Fruit fly (Drosophila melanogaster) whole organism, embryonic: ENCODE data around the gene apolpp.

Experiments used
- Atf-2 ChIP-seq: fragments of 200-800 bp; sonication (Bioruptor generic); optimal IDR thresholded peaks from 2 replicates; lab custom pipeline; 2016; ENCODE audit warnings: missing biosample characterization, missing genetic modification characterization
- Bgb ChIP-seq: fragments of 200-800 bp; sonication (Bioruptor generic); IDR thresholded peaks from 2 replicates; pipeline ENCODE4 v1.3.6; 2022; ENCODE audit warnings: missing biosample characterization, missing genetic modification characterization; ENCODE audit not compliant: partially characterized antibody
- CG10543 ChIP-seq: fragments of 200-800 bp; sonication (Bioruptor generic); optimal IDR thresholded peaks from 3 replicates; lab custom pipeline; 2017; ENCODE audit warnings: missing biosample characterization, mild to moderate bottlenecking, missing genetic modification characterization, moderate library complexity
- CG11504 ChIP-seq: fragments of 200-800 bp; sonication (Bioruptor generic); optimal IDR thresholded peaks from 3 replicates; lab custom pipeline; 2019; ENCODE audit warnings: missing biosample characterization, mild to moderate bottlenecking, missing genetic modification characterization, moderate library complexity
- CG11696 ChIP-seq: fragments of 200-800 bp; sonication (Bioruptor generic); IDR thresholded peaks from 2 replicates; pipeline ENCODE4 v1.3.6; 2022; ENCODE audit warnings: missing biosample characterization, missing genetic modification characterization
- CG12299 ChIP-seq: fragments of 200-800 bp; sonication (Bioruptor generic); optimal IDR thresholded peaks from 2 replicates; lab custom pipeline; 2018; ENCODE audit warnings: missing biosample characterization, mild to moderate bottlenecking, missing genetic modification characterization
- CG13775 ChIP-seq: fragments of 200-800 bp; sonication (Bioruptor generic); optimal IDR thresholded peaks from 3 replicates; lab custom pipeline; 2017; ENCODE audit warnings: missing biosample characterization, mild to moderate bottlenecking, missing genetic modification characterization
- CG14050 ChIP-seq: fragments of 200-800 bp; sonication (Bioruptor generic); IDR thresholded peaks from 3 replicates; pipeline ENCODE4 v1.3.6; 2022; ENCODE audit warnings: missing biosample characterization, missing genetic modification characterization
- CG14965 ChIP-seq: fragments of 200-800 bp; sonication (Bioruptor generic); optimal IDR thresholded peaks from 2 replicates; lab custom pipeline; 2016; ENCODE audit warnings: missing biosample characterization, missing genetic modification characterization, borderline replicate concordance
- CG1603 ChIP-seq: fragments of 200-800 bp; sonication (Bioruptor generic); optimal IDR thresholded peaks from 2 replicates; lab custom pipeline; 2019; ENCODE audit warnings: missing biosample characterization, mild to moderate bottlenecking, missing genetic modification characterization, moderate library complexity
- CG17328 ChIP-seq: fragments of 200-800 bp; sonication (Bioruptor generic); IDR thresholded peaks from 2 replicates; pipeline ENCODE4 v1.3.6; 2022; ENCODE audit warnings: missing biosample characterization, missing genetic modification characterization
- CG17385 ChIP-seq: fragments of 200-800 bp; sonication (Bioruptor generic); optimal IDR thresholded peaks from 3 replicates; lab custom pipeline; 2018; ENCODE audit warnings: missing biosample characterization, mild to moderate bottlenecking, missing genetic modification characterization
- CG17568 ChIP-seq: fragments of 200-800 bp; sonication (Bioruptor generic); optimal IDR thresholded peaks from 2 replicates; lab custom pipeline; 2018; ENCODE audit warnings: missing biosample characterization, mild to moderate bottlenecking, missing genetic modification characterization, moderate library complexity
- CG17829 ChIP-seq: fragments of 200-800 bp; optimal IDR thresholded peaks from 2 replicates; lab custom pipeline; 2019; ENCODE audit warnings: missing biosample characterization, mild to moderate bottlenecking, missing genetic modification characterization, moderate library complexity
- CG1832 ChIP-seq: fragments of 200-800 bp; sonication (Bioruptor generic); optimal IDR thresholded peaks from 2 replicates; lab custom pipeline; 2017; ENCODE audit warnings: missing biosample characterization, mild to moderate bottlenecking, missing genetic modification characterization, inconsistent platforms
- CG18476 ChIP-seq: fragments of 200-800 bp; sonication (Bioruptor generic); optimal IDR thresholded peaks from 2 replicates; lab custom pipeline; 2016; ENCODE audit warnings: missing biosample characterization, mild to moderate bottlenecking, missing genetic modification characterization
- CG30020 ChIP-seq: fragments of 200-800 bp; optimal IDR thresholded peaks from 2 replicates; lab custom pipeline; 2019; ENCODE audit warnings: missing biosample characterization, mild to moderate bottlenecking, missing genetic modification characterization, moderate library complexity
- CG34422 ChIP-seq: fragments of 200-800 bp; sonication (Bioruptor generic); IDR thresholded peaks from 3 replicates; pipeline ENCODE4 v1.3.6; 2022; ENCODE audit warnings: missing biosample characterization, missing genetic modification characterization
- CG5953 ChIP-seq: fragments of 200-800 bp; sonication (Bioruptor generic); IDR thresholded peaks from 2 replicates; pipeline ENCODE4 v1.3.6; 2022; ENCODE audit warnings: missing biosample characterization, missing genetic modification characterization
- CG7839 ChIP-seq: fragments of 200-800 bp; sonication (Bioruptor generic); optimal IDR thresholded peaks from 3 replicates; lab custom pipeline; 2018; ENCODE audit warnings: missing biosample characterization, mild to moderate bottlenecking, missing genetic modification characterization, moderate library complexity
- CG8478 ChIP-seq: fragments of >200 bp; optimal IDR thresholded peaks from 2 replicates; lab custom pipeline; 2018
- CG8924 ChIP-seq: fragments of 200-800 bp; optimal IDR thresholded peaks from 3 replicates; lab custom pipeline; 2019; ENCODE audit warnings: missing biosample characterization, mild to moderate bottlenecking, missing genetic modification characterization, moderate library complexity
- CG9437 ChIP-seq: fragments of 200-800 bp; sonication (Bioruptor generic); optimal IDR thresholded peaks from 2 replicates; lab custom pipeline; 2018; ENCODE audit warnings: missing biosample characterization, mild to moderate bottlenecking, missing genetic modification characterization
- CrebB ChIP-seq: fragments of 200-800 bp; sonication (Bioruptor generic); optimal IDR thresholded peaks from 3 replicates; lab custom pipeline; 2018; ENCODE audit warnings: missing biosample characterization, mild to moderate bottlenecking, missing genetic modification characterization
- D19A ChIP-seq: fragments of 200-800 bp; optimal IDR thresholded peaks from 3 replicates; lab custom pipeline; 2019; ENCODE audit warnings: missing biosample characterization, mild to moderate bottlenecking, missing genetic modification characterization, moderate library complexity
- Dref ChIP-seq: fragments of 200-800 bp; sonication (Bioruptor generic); IDR thresholded peaks from 2 replicates; pipeline ENCODE4 v1.3.6; 2022; ENCODE audit warnings: missing biosample characterization, missing genetic modification characterization
- Drgx ChIP-seq: fragments of 200-800 bp; sonication (Bioruptor generic); IDR thresholded peaks from 2 replicates; pipeline ENCODE4 v1.3.6; 2022; ENCODE audit warnings: missing biosample characterization, missing genetic modification characterization
- HLH54F ChIP-seq: fragments of 200-800 bp; sonication (Bioruptor generic); optimal IDR thresholded peaks from 3 replicates; lab custom pipeline; 2016; ENCODE audit warnings: missing biosample characterization, missing genetic modification characterization
- Hey ChIP-seq: fragments of 200-800 bp; sonication (Bioruptor generic); optimal IDR thresholded peaks from 3 replicates; lab custom pipeline; 2018; ENCODE audit warnings: missing biosample characterization, mild to moderate bottlenecking, missing genetic modification characterization
- Kr ChIP-seq: fragments of 200-800 bp; sonication (Bioruptor generic); optimal IDR thresholded peaks from 2 replicates; lab custom pipeline; 2017; ENCODE audit warnings: missing biosample characterization, mild to moderate bottlenecking, missing genetic modification characterization
- MESR4 ChIP-seq: fragments of 200-800 bp; sonication (Bioruptor generic); optimal IDR thresholded peaks from 2 replicates; lab custom pipeline; 2018; ENCODE audit warnings: missing biosample characterization, mild to moderate bottlenecking, missing genetic modification characterization, moderate library complexity
- Mad ChIP-seq: fragments of 200-800 bp; sonication (Bioruptor generic); optimal IDR thresholded peaks from 2 replicates; lab custom pipeline; 2016; ENCODE audit warnings: missing biosample characterization, missing genetic modification characterization
- Med ChIP-seq: fragments of 200-800 bp; sonication (Bioruptor generic); peaks from one replicate; lab custom pipeline; 2016; ENCODE audit warnings: missing biosample characterization, missing genetic modification characterization, mild to moderate bottlenecking, inconsistent platforms, moderate library complexity
- Nf-YC ChIP-seq: fragments of 200-800 bp; optimal IDR thresholded peaks from 3 replicates; lab custom pipeline; 2019; ENCODE audit warnings: missing biosample characterization, mild to moderate bottlenecking, missing genetic modification characterization, moderate library complexity
- Oaz ChIP-seq: fragments of 200-800 bp; sonication (Bioruptor generic); IDR thresholded peaks from 2 replicates; pipeline ENCODE4 v1.3.6; 2022; ENCODE audit warnings: missing biosample characterization, missing genetic modification characterization
- Spps ChIP-seq: fragments of 200-800 bp; sonication (Bioruptor generic); optimal IDR thresholded peaks from 2 replicates; lab custom pipeline; 2018; ENCODE audit warnings: missing biosample characterization, mild to moderate bottlenecking, missing genetic modification characterization
- abd-A ChIP-seq: fragments of 200-800 bp; sonication (Bioruptor generic); optimal IDR thresholded peaks from 3 replicates; lab custom pipeline; 2019; ENCODE audit warnings: missing biosample characterization, mild to moderate bottlenecking, missing genetic modification characterization, moderate library complexity
- ac ChIP-seq: fragments of 200-800 bp; sonication (Bioruptor generic); optimal IDR thresholded peaks from 3 replicates; lab custom pipeline; 2017; ENCODE audit warnings: missing biosample characterization, mild to moderate bottlenecking, missing genetic modification characterization
- bsh ChIP-seq, 2 experiments: fragments of 200-800 bp; sonication (Bioruptor generic); optimal IDR thresholded peaks; 2 replicates each; lab custom pipeline; 2017 to 2018; ENCODE audit warnings: mild to moderate bottlenecking in 2 of 2, missing biosample characterization in 2 of 2, missing genetic modification characterization in 2 of 2, moderate library complexity in 1 of 2
- cas ChIP-seq: fragments of 200-800 bp; sonication (Bioruptor generic); IDR thresholded peaks from 2 replicates; pipeline ENCODE4 v1.3.6; 2022; ENCODE audit warnings: missing biosample characterization, missing genetic modification characterization
- chif ChIP-seq, 2 experiments: fragments of 200-800 bp; sonication (Bioruptor generic); optimal IDR thresholded peaks; 3 replicates each; lab custom pipeline; 2016; ENCODE audit warnings: missing biosample characterization in 2 of 2, missing genetic modification characterization in 2 of 2
- cwo ChIP-seq: fragments of 200-800 bp; sonication (Bioruptor generic); optimal IDR thresholded peaks from 3 replicates; lab custom pipeline; 2017; ENCODE audit warnings: missing biosample characterization, missing genetic modification characterization, mild to moderate bottlenecking, moderate library complexity, missing genetic modification reagents
- ewg ChIP-seq: fragments of 200-800 bp; sonication (Bioruptor generic); optimal IDR thresholded peaks from 3 replicates; lab custom pipeline; 2017; ENCODE audit warnings: mild to moderate bottlenecking, missing biosample characterization, missing genetic modification reagents, missing genetic modification characterization
- gsb-n ChIP-seq: fragments of 200-800 bp; sonication (Bioruptor generic); optimal IDR thresholded peaks from 3 replicates; lab custom pipeline; 2018; ENCODE audit warnings: missing biosample characterization, mild to moderate bottlenecking, missing genetic modification characterization
- pho ChIP-seq: fragments of 200-800 bp; sonication (Bioruptor generic); optimal IDR thresholded peaks from 2 replicates; lab custom pipeline; 2016; ENCODE audit warnings: missing biosample characterization, missing genetic modification characterization
- shn ChIP-seq: fragments of 200-800 bp; sonication (Bioruptor generic); optimal IDR thresholded peaks from 3 replicates; lab custom pipeline; 2016; ENCODE audit warnings: missing biosample characterization, missing genetic modification characterization
- sima ChIP-seq: fragments of 200-800 bp; sonication (Bioruptor generic); optimal IDR thresholded peaks from 2 replicates; lab custom pipeline; 2016; ENCODE audit warnings: missing biosample characterization, missing genetic modification characterization
- sqz ChIP-seq: fragments of 200-800 bp; sonication (Bioruptor generic); optimal IDR thresholded peaks from 3 replicates; lab custom pipeline; 2018; ENCODE audit warnings: missing biosample characterization, mild to moderate bottlenecking, missing genetic modification characterization
- tin ChIP-seq: fragments of 200-800 bp; sonication (Bioruptor generic); optimal IDR thresholded peaks from 3 replicates; lab custom pipeline; 2016; ENCODE audit warnings: missing biosample characterization, missing genetic modification characterization
- tup ChIP-seq: fragments of 200-800 bp; sonication (Bioruptor generic); optimal IDR thresholded peaks from 2 replicates; lab custom pipeline; 2016; ENCODE audit warnings: missing biosample characterization, mild to moderate bottlenecking, missing genetic modification characterization, moderate library complexity
- unc-4 ChIP-seq: fragments of 200-800 bp; sonication (Bioruptor generic); IDR thresholded peaks from 2 replicates; pipeline ENCODE4 v1.3.6; 2022; ENCODE audit warnings: missing biosample characterization, missing genetic modification characterization; ENCODE audit not compliant: partially characterized antibody
- zfh2 ChIP-seq: fragments of 200-800 bp; sonication (Bioruptor generic); optimal IDR thresholded peaks from 2 replicates; lab custom pipeline; 2016; ENCODE audit warnings: missing biosample characterization, missing genetic modification characterization

apolpp gene

dm6 chr4:1060373-1061094 lies at the start of gene apolpp (continued):
- TF ChIP-seq sqz (GFP tag; lab: Kevin White, UChicago) (no peak), CG10543 (no peak), Hey (tag; lab: Kevin White, UChicago) (no peak), CG14965 (GFP tag; lab: Kevin White, UChicago) (no peak), tin (GFP tag; lab: Kevin White, UChicago) (no peak), abd-A (no peak), Drgx (GFP tag; lab: Robert Waterston, UW) (no peak), CG1603 (tag; lab: Kevin White, UChicago) (peak; percentile 96), D19A (tag; lab: Kevin White, UChicago) (no peak), Nf-YC (peak; percentile 10), CrebB (tag; lab: Kevin White, UChicago) (no peak), CG1832 (no peak), CG30020 (tag; lab: Kevin White, UChicago) (peak; percentile 99), Spps (tag; lab: Kevin White, UChicago) (no peak), CG8924 (tag; lab: Kevin White, UChicago) (peak; percentile 64), shn (GFP tag; lab: Kevin White, UChicago) (no peak), CG9437 (GFP tag; lab: Kevin White, UChicago) (no peak), cas (GFP tag; lab: Robert Waterston, UW) (no peak), Dref (no peak), CG17829 (tag; lab: Kevin White, UChicago) (peak; percentile 32), gsb-n (tag; lab: Kevin White, UChicago) (peak; percentile 2), CG34422 (no peak), CG18476 (GFP tag; lab: Kevin White, UChicago) (no peak), cwo (no peak), MESR4 (peak; percentile 56), tup (GFP tag; lab: Kevin White, UChicago) (no peak), bsh (GFP tag; optimal IDR thresholded peaks at IDR 0.05; lab: Kevin White, UChicago) (no peak), CG17568 (no peak), Mad (no peak), sima (no peak), CG13775 (GFP tag; lab: Kevin White, UChicago) (no peak), CG17385 (GFP tag; lab: Kevin White, UChicago) (no peak), CG14050 (GFP tag; lab: Robert Waterston, UW) (no peak), ac (GFP tag; lab: Kevin White, UChicago) (no peak), Kr (GFP tag; lab: Kevin White, UChicago) (no peak), ewg (GFP tag; lab: Kevin White, UChicago) (peak; percentile 3), unc-4 (GFP tag; lab: Robert Waterston, UW) (no peak), CG7839 (no peak), pho (GFP tag; lab: Kevin White, UChicago) (no peak)

dm6 chr4:1025101-1025500 lies 35.7 kb upstream of the apolpp start:
- TF ChIP-seq CG17328 (GFP tag; lab: Robert Waterston, UW) = peak; percentile 30; the same call in 1 of the 2 replicates
- no peak for TF ChIP-seq zfh2
- no peak for TF ChIP-seq CG12299
- TF ChIP-seq CG17829 (tag; lab: Kevin White, UChicago) = no peak
- no peak for TF ChIP-seq Spps (tag; lab: Kevin White, UChicago)
- TF ChIP-seq chif (GFP tag; optimal IDR thresholded peaks at IDR 0.05; lab: Kevin White, UChicago) = no peak
- TF ChIP-seq HLH54F (GFP tag; lab: Kevin White, UChicago) = no peak
- TF ChIP-seq CG11696 (GFP tag; lab: Robert Waterston, UW) = peak; percentile 70
- no peak for TF ChIP-seq Atf-2 (GFP tag; lab: Kevin White, UChicago)
- no peak for TF ChIP-seq Bgb (GFP tag; lab: Robert Waterston, UW)
- no peak for TF ChIP-seq CG8478 (lab: Kevin White, UChicago)
- TF ChIP-seq CG5953 = no peak
- TF ChIP-seq Med = peak; percentile 0
- TF ChIP-seq Oaz (GFP tag; lab: Robert Waterston, UW) = no peak
- TF ChIP-seq CG11504 (tag; lab: Kevin White, UChicago) = no peak
